Worm (Caenorhabditis elegans) whole organism, young adult: ENCODE results near the gene C46H3.1.

ENCODE experiments used
- B0035.1 ChIP-seq: sonication (generic microtip); optimal IDR thresholded peaks from 2 replicates; lab custom pipeline; 2016; ENCODE audit warnings: missing genetic modification characterization, mild to moderate bottlenecking, missing compliant biosample characterization, missing genotype, missing genetic modification reagents
- hsf-1 ChIP-seq: fragments of 200-800 bp; sonication (Bioruptor generic); IDR thresholded peaks from 2 replicates; pipeline ENCODE4 v1.3.6; 2022; ENCODE audit warnings: missing genetic modification reagents, missing genetic modification characterization, missing compliant biosample characterization
- madf-3 ChIP-seq: fragments of 200-800 bp; sonication (Bioruptor generic); IDR thresholded peaks from 2 replicates; pipeline ENCODE4 v1.3.6; 2022; ENCODE audit warnings: missing genetic modification reagents, missing genetic modification characterization, missing compliant biosample characterization
- nhr-120 ChIP-seq: fragments of 200-800 bp; sonication (Bioruptor generic); IDR thresholded peaks from 2 replicates; pipeline ENCODE4 v1.3.6; 2022; ENCODE audit warnings: missing genetic modification characterization, missing compliant biosample characterization
- repo-1 ChIP-seq: sonication (generic microtip); optimal IDR thresholded peaks from 2 replicates; lab custom pipeline; 2017; ENCODE audit warnings: mild to moderate bottlenecking, missing genetic modification characterization, missing compliant biosample characterization
- sea-2 ChIP-seq: fragments of 200-800 bp; sonication (Bioruptor generic); IDR thresholded peaks from 2 replicates; pipeline ENCODE4 v1.3.6; 2022; ENCODE audit warnings: missing genetic modification characterization, missing compliant biosample characterization
- zim-3 ChIP-seq: sonication (generic microtip); optimal IDR thresholded peaks from 2 replicates; lab custom pipeline; 2017; ENCODE audit warnings: mild to moderate bottlenecking, missing genetic modification characterization, moderate library complexity, missing compliant biosample characterization

ce11 chrX:1209096-1209495 lies at the start of gene C46H3.1:
- TF ChIP-seq nhr-120 (GFP tag; lab: Robert Waterston, UW) (no peak), madf-3 (GFP tag; lab: Robert Waterston, UW) (no peak), sea-2 (GFP tag; lab: Robert Waterston, UW) (no peak), repo-1 (tag; lab: Kevin White, UChicago) (no peak), B0035.1 (tag; lab: Kevin White, UChicago) (no peak), zim-3 (tag; lab: Kevin White, UChicago) (no peak), hsf-1 (GFP tag; lab: Robert Waterston, UW) (no peak)
